Worm (Caenorhabditis elegans) whole organism, late embryonic: ENCODE measurements around the gene frm-2.

Experiments used
- K02D7.2 ChIP-seq: sonication (generic microtip); optimal IDR thresholded peaks from 2 replicates; lab custom pipeline; 2017; ENCODE audit warnings: mild to moderate bottlenecking, missing genetic modification characterization, missing compliant biosample characterization
- fkh-10 ChIP-seq: fragments of 150-350 bp; optimal IDR thresholded peaks from 2 replicates; lab custom pipeline; 2014; ENCODE audit warnings: missing biosample characterization, missing genetic modification reagents, missing genetic modification characterization
- lin-11 ChIP-seq: fragments of 200-800 bp; sonication (Bioruptor generic); optimal IDR thresholded peaks from 2 replicates; lab custom pipeline; 2018; ENCODE audit warnings: mild to moderate bottlenecking, missing genetic modification characterization, missing compliant biosample characterization
- pax-1 ChIP-seq: fragments of 150-350 bp; optimal IDR thresholded peaks from 2 replicates; lab custom pipeline; 2014; ENCODE audit warnings: missing biosample characterization, missing genetic modification characterization
- sox-4 ChIP-seq: sonication (generic microtip); optimal IDR thresholded peaks from 2 replicates; lab custom pipeline; 2017; ENCODE audit warnings: mild to moderate bottlenecking, missing genetic modification characterization, inconsistent platforms, missing compliant biosample characterization
- tbx-2 ChIP-seq: sonication (generic microtip); optimal IDR thresholded peaks from 2 replicates; lab custom pipeline; 2016; ENCODE audit warnings: missing genetic modification characterization, missing compliant biosample characterization
- ttx-3 ChIP-seq: sonication (generic microtip); optimal IDR thresholded peaks from 2 replicates; lab custom pipeline; 2016; ENCODE audit warnings: missing genetic modification reagents, missing genetic modification characterization, missing compliant biosample characterization
- unc-55 ChIP-seq: sonication (generic microtip); optimal IDR thresholded peaks from 2 replicates; lab custom pipeline; 2017; ENCODE audit warnings: missing biosample characterization, missing genetic modification reagents, missing genetic modification characterization

ce11 chrIII:6006453-6006852 is 24.5 kb upstream of the frm-2 start:
- TF ChIP-seq lin-11 (tag; lab: Kevin White, UChicago) (no peak), tbx-2 (tag; lab: Kevin White, UChicago) (no peak), fkh-10 (GFP tag; lab: Kevin White, UChicago) (no peak), sox-4 (no peak), pax-1 (no peak), ttx-3 (tag; lab: Kevin White, UChicago) (no peak), K02D7.2 (tag; lab: Kevin White, UChicago) (no peak), unc-55 (GFP tag; lab: Kevin White, UChicago) (no peak)
